Worm (Caenorhabditis elegans): ENCODE measurements around the gene drr-2.

drr-2 gene

DNA sequence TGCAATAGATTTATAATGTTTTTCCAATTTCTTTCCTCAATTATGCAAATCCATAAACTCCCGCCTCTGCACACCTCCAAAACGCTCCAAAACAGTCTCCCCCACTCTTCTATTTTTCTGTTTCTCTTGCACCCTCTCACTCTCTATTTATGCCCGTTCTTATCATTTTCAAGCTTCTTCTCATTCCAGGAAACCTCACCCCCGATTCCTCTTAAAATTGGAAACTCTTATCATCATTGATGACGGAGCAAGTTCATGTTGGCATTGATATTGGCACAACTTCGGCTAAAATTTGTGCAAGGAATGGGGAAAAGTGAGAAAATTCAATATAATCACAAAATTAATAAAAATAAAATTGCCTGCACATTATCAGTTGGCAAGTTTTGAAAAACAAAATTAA is 35.5 kb downstream of the drr-2 start, which contains the start of gene shpk-1:
TSS of gene shpk-1 (plus strand) at position 188 of the 400 bp plus-strand sequence.
- TF ChIP-seq pha-4 (tag; optimal IDR thresholded peaks at IDR 0.05) (peak; percentile 17), pqm-1 (tag; optimal IDR thresholded peaks at IDR 0.05) (peak; percentile 95), elt-2 (tag; optimal IDR thresholded peaks at IDR 0.05) (peak; percentile 95), jun-1 (tag; optimal IDR thresholded peaks at IDR 0.05) (peak; percentile 43), lin-39 (tag; optimal IDR thresholded peaks at IDR 0.05) (no peak)

DNA sequence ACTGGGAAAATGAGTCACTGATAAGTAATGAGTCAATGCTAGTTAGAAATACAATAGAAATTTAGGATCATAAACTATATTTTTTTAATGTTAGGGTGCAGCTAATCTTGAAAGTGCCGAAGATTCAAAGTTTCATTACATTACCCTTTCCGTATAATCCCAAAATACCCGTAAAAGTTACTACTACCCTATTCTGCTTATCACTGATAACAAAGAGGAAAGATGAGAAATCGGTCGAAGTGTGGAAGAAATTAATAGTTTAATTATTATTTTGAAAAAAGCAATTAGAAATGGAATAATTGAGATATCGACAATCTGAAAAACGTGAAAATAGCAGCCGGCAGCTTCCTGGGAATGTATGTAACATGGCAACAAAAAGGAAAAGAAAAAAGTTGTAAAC is 36.5 kb downstream of the drr-2 start:
- TF ChIP-seq nhr-28 (tag; optimal IDR thresholded peaks at IDR 0.05) (no peak), nhr-23 (tag; optimal IDR thresholded peaks at IDR 0.05) (no peak), elt-2 (tag; optimal IDR thresholded peaks at IDR 0.05) (peak; percentile 51), pqm-1 (tag; optimal IDR thresholded peaks at IDR 0.05) (peak; percentile 56), ztf-11 (tag; optimal IDR thresholded peaks at IDR 0.05) (no peak), fkh-10 (GFP tag; optimal IDR thresholded peaks at IDR 0.05) (no peak), ZK546.5 (tag; optimal IDR thresholded peaks at IDR 0.05) (no peak), zag-1 (tag; optimal IDR thresholded peaks at IDR 0.05) (no peak)

DNA sequence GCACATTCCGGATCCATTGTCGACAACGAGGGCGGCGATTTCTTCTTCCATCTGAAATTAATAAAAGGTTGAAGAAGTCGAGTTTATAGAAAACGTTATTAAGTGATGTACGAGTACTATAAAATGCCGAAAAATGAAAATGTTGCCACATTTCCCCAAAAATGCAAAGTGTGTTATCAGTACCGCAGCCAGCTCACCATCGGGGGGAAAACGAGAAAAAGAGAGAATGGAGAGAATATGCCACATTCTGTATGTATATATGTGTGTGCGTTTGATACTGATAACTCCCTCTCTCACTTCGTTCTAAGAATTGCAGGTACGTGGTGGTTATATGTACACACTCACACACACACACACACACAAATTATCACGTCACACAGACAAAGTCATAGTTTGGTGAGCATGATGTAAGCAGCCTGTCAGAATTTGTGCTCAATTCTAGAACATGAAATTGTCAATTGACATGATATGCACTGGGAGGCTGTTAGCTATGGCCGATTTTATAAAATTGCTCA is 37.3 kb downstream of the drr-2 start, which contains the start of gene act-5:
TSS of gene act-5 (minus strand) at position 51 of the 515 bp plus-strand sequence.
- TF ChIP-seq eor-1 (tag; optimal IDR thresholded peaks at IDR 0.05): no peak
- TF ChIP-seq nhr-237 (tag; optimal IDR thresholded peaks at IDR 0.05): no peak
- TF ChIP-seq ceh-82 (tag; optimal IDR thresholded peaks at IDR 0.05): no peak
- no peak for TF ChIP-seq ztf-4 (tag; optimal IDR thresholded peaks at IDR 0.05)
- TF ChIP-seq mml-1 (tag; optimal IDR thresholded peaks at IDR 0.05): no peak
- no peak for TF ChIP-seq unc-62 (GFP tag; optimal IDR thresholded peaks at IDR 0.05)
- no peak for TF ChIP-seq unc-39 (tag; optimal IDR thresholded peaks at IDR 0.05)
- TF ChIP-seq pha-4 (tag; optimal IDR thresholded peaks at IDR 0.05): peak; percentile 62
- no peak for TF ChIP-seq nhr-77 (tag; optimal IDR thresholded peaks at IDR 0.05)
- no peak for TF ChIP-seq nhr-67 (tag; optimal IDR thresholded peaks at IDR 0.05)
- TF ChIP-seq snpc-4 (tag; optimal IDR thresholded peaks at IDR 0.05): no peak
- no peak for TF ChIP-seq nhr-23 (tag; optimal IDR thresholded peaks at IDR 0.05)
- TF ChIP-seq skn-1 (tag; optimal IDR thresholded peaks at IDR 0.05): peak; percentile 8
- TF ChIP-seq mdl-1 (tag; optimal IDR thresholded peaks at IDR 0.05): no peak
- TF ChIP-seq fos-1 (tag; optimal IDR thresholded peaks at IDR 0.05): no peak
- TF ChIP-seq egl-5 (tag; optimal IDR thresholded peaks at IDR 0.05): no peak
- no peak for TF ChIP-seq aly-2 (tag; optimal IDR thresholded peaks at IDR 0.05)
- peak; percentile 98 for TF ChIP-seq pqm-1 (tag; optimal IDR thresholded peaks at IDR 0.05)
- peak; percentile 97 for TF ChIP-seq elt-2 (tag; optimal IDR thresholded peaks at IDR 0.05)
- TF ChIP-seq nfya-1 (tag; optimal IDR thresholded peaks at IDR 0.05; ENCODE audit: insufficient read depth): no peak
- TF ChIP-seq ceh-9 (tag; optimal IDR thresholded peaks at IDR 0.05): no peak
- no peak for TF ChIP-seq nhr-43 (tag; optimal IDR thresholded peaks at IDR 0.05; ENCODE audit: poor library complexity, severe bottlenecking)
- TF ChIP-seq elt-3 (tag; optimal IDR thresholded peaks at IDR 0.05): no peak
- TF ChIP-seq ceh-28 (tag; optimal IDR thresholded peaks at IDR 0.05): no peak
- no peak for TF ChIP-seq nhr-12 (tag; optimal IDR thresholded peaks at IDR 0.05)
- TF ChIP-seq nhr-76 (tag; optimal IDR thresholded peaks at IDR 0.05): no peak
- peak; percentile 48 for TF ChIP-seq jun-1 (tag; optimal IDR thresholded peaks at IDR 0.05)

DNA sequence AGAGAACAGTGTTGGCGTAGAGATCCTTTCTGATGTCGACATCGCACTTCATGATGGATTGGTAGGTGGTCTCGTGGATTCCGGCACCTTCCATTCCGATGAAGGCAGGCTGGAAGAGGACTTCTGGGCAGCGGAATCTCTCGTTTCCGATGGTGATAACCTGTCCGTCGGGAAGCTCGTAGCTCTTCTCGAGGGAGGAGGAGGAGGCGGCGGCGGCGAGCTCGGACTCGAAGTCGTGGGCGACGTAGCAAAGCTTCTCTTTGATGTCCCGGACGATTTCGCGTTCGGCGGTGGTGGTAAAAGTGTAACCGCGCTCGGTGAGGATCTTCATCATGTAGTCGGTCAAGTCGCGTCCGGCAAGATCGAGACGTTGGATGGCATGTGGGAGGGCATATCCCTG is 38.5 kb downstream of the drr-2 start:
- TF ChIP-seq lin-15B (tag; optimal IDR thresholded peaks at IDR 0.05) (no peak), pha-4 (tag; optimal IDR thresholded peaks at IDR 0.05) (no peak), unc-62 (GFP tag; optimal IDR thresholded peaks at IDR 0.05) (no peak)

DNA sequence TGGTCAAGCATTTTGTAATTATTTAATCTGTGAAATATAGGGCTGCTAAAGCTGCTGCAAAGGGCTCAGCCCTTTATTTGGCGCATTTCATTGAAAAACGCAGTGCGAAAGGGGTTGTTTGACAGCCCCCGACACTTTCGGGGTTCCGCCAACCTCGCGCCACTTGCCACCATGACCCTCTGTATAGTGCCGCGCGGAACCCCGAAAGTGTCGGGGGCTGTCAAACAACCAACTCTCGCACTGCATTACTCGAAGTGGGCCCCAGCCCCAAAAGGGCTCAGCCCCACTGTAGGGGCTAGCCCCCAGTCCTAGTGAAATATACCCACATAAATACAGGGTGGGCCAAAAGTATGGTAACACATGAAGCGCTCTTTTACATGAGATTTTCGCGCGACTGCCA is 43.1 kb downstream of the drr-2 start:
- TF ChIP-seq elt-3 (tag; optimal IDR thresholded peaks at IDR 0.05): no peak
- TF ChIP-seq ceh-16 (tag; optimal IDR thresholded peaks at IDR 0.05): no peak
- TF ChIP-seq unc-62 (GFP tag; optimal IDR thresholded peaks at IDR 0.05): no peak
- no peak for TF ChIP-seq ztf-11 (tag; optimal IDR thresholded peaks at IDR 0.05)
- no peak for TF ChIP-seq elt-1 (tag; optimal IDR thresholded peaks at IDR 0.05)
- no peak for TF ChIP-seq sea-2 (GFP tag; optimal IDR thresholded peaks at IDR 0.05)
- TF ChIP-seq skn-1 (tag; optimal IDR thresholded peaks at IDR 0.05): no peak
- TF ChIP-seq pqm-1 (tag; optimal IDR thresholded peaks at IDR 0.05): no peak
- no peak for TF ChIP-seq unc-39 (tag; optimal IDR thresholded peaks at IDR 0.05)
- no peak for TF ChIP-seq nhr-43 (tag; optimal IDR thresholded peaks at IDR 0.05; ENCODE audit: poor library complexity, severe bottlenecking)
- TF ChIP-seq tbx-2 (tag; optimal IDR thresholded peaks at IDR 0.05): no peak
- no peak for TF ChIP-seq daf-12 (tag; optimal IDR thresholded peaks at IDR 0.05)
- TF ChIP-seq nhr-67 (tag; optimal IDR thresholded peaks at IDR 0.05): no peak
- no peak for TF ChIP-seq nhr-23 (tag; optimal IDR thresholded peaks at IDR 0.05)
- no peak for TF ChIP-seq ama-1 (optimal IDR thresholded peaks at IDR 0.05)
- no peak for TF ChIP-seq hmg-11 (tag; optimal IDR thresholded peaks at IDR 0.05)
- no peak for TF ChIP-seq nhr-11 (tag; optimal IDR thresholded peaks at IDR 0.05)
- TF ChIP-seq nhr-76 (tag; optimal IDR thresholded peaks at IDR 0.05): no peak
- TF ChIP-seq egl-5 (tag; optimal IDR thresholded peaks at IDR 0.05): no peak
- no peak for TF ChIP-seq R02D3.7 (tag; optimal IDR thresholded peaks at IDR 0.05)
